Fruit fly (Drosophila melanogaster) Kc167 (cell line): ENCODE measurements around the gene CG31211.

Experiments used
- Sin3A ChIP-seq: fragments of >200 bp; optimal IDR thresholded peaks from 2 replicates; lab custom pipeline; 2018; ENCODE audit warnings: missing external identifiers
- h ChIP-seq: fragments of >200 bp; optimal IDR thresholded peaks from 3 replicates; lab custom pipeline; 2018; ENCODE audit warnings: missing external identifiers
- ttk ChIP-seq: sonication (Bioruptor generic); optimal IDR thresholded peaks from 2 replicates; lab custom pipeline; 2017; ENCODE audit warnings: missing external identifiers

DNA sequence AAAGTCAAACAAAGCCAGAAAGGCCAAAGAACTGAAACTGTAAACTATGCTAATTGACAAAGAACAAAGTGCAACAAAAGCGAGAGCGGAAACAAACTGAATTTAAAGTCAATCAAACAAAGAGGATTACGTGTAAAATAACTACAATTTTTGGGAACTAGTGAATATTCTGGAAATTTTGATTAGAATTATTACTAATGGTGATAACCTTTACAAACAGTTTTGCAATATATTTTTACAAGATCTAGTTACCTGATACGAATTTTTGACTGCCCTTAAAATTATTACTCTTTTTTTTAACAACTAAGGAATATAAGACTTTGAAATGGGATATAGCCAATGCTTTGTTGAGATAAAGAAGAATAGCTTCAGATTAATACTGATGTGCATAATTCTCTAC, 18.5 kb upstream of the CG31211 start, which contains the start of gene CG14731:
- no peak for TF ChIP-seq Sin3A (lab: Kevin White, UChicago)
- no peak for TF ChIP-seq h
- no peak for TF ChIP-seq ttk (lab: Kevin White, UChicago)
